In the genomic region with DNA sequence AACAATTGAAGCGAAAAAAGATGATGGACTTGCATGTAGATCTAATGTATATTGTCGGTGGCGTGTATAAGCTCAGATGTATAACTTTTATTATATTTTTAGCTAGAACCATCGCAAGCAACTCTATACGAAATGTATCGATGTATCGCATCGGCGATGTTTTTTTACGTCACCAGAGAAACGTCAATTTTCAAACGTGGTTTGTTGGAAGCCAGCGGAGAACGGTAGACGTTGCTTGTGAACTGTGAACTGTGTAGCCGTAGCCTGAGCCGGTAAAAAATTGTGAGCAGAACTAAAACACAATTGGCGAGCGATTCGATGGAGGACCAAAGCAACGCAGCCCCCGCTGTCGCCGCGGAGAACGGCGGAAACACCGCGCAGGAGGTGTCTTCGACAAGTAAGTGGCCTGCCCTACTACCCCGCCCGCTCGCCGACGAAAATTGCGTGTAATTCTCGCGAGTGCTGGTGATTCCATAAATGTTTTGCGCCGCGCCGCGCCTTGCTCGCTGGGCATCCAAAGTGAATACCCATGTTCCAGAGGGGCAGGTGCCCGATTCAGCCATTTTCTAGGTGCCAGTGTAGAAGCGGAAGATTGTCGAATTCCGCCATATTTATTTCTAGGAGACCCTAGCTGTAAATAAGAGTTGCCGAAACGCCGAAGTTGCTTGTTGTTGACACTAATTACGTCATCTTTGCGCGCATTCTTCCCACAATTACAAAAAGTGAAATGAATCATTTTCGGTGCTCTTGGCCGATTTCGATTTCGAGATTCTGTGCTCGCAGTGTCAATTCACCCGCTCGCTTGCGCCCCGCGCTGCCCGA, we compare ENCODE assay signal across 4 fruit fly cellular contexts.
TF ChIP-seq lines count a peak whose summit lies in the region.

A gene (plus strand): TSS at position 193 of the 822 bp plus-strand sequence.

TF ChIP-seq in whole organism, adult, 20 proteins besides CTCF, POLR2A, EP300 and RAD21 (continued from another document):
- no peak for TF ChIP-seq Hr96 (GFP tag; optimal IDR thresholded peaks at IDR 0.05; lab: Kevin White, UChicago)
- no peak for TF ChIP-seq cnc (optimal IDR thresholded peaks at IDR 0.05; lab: Kevin White, UChicago)
- no peak for TF ChIP-seq Clk (GFP tag; optimal IDR thresholded peaks at IDR 0.05; lab: Kevin White, UChicago)
- TF ChIP-seq CG7045 (GFP tag; optimal IDR thresholded peaks at IDR 0.05; lab: Kevin White, UChicago), result no peak

TF ChIP-seq in whole organism, embryonic, 481 proteins besides CTCF, POLR2A, EP300 and RAD21 (continued from another document and continues in another):
- TF ChIP-seq CG18011 (GFP tag; optimal IDR thresholded peaks at IDR 0.05; lab: Kevin White, UChicago), result peak; percentile 94
- peak; percentile 62 for TF ChIP-seq Dp (GFP tag; optimal IDR thresholded peaks at IDR 0.05; lab: Kevin White, UChicago)
- TF ChIP-seq bab2 (GFP tag; optimal IDR thresholded peaks at IDR 0.05; lab: Kevin White, UChicago), result peak; percentile 0
- no peak for TF ChIP-seq Deaf1 (tag; optimal IDR thresholded peaks at IDR 0.05; lab: Kevin White, UChicago)
- no peak for TF ChIP-seq CG31388 (GFP tag; optimal IDR thresholded peaks at IDR 0.05; lab: Kevin White, UChicago)
- peak; percentile 70 for TF ChIP-seq HmgZ (tag; optimal IDR thresholded peaks at IDR 0.05; lab: Kevin White, UChicago)
- TF ChIP-seq B-H2 (GFP tag; optimal IDR thresholded peaks at IDR 0.05; lab: Kevin White, UChicago), result peak; percentile 61
- no peak for TF ChIP-seq aop (GFP tag; IDR thresholded peaks at IDR 0.05; lab: Robert Waterston, UW)
- TF ChIP-seq tap (tag; optimal IDR thresholded peaks at IDR 0.05; lab: Kevin White, UChicago), result peak; percentile 9
- peak; percentile 8 for TF ChIP-seq ems (GFP tag; optimal IDR thresholded peaks at IDR 0.05; lab: Kevin White, UChicago)
- no peak for TF ChIP-seq ase (GFP tag; IDR thresholded peaks at IDR 0.05; lab: Robert Waterston, UW)
- peak; percentile 32 for TF ChIP-seq shn (GFP tag; optimal IDR thresholded peaks at IDR 0.05; lab: Kevin White, UChicago)
- no peak for TF ChIP-seq usp (GFP tag; optimal IDR thresholded peaks at IDR 0.05; lab: Kevin White, UChicago)
- 0 out of 2 replicates have a peak, but pooled peaks have one; percentile 8 for TF ChIP-seq CG14441 (GFP tag; IDR thresholded peaks at IDR 0.05; lab: Robert Waterston, UW)
- no peak for TF ChIP-seq Aef1 (GFP tag; IDR thresholded peaks at IDR 0.05; lab: Robert Waterston, UW)
- TF ChIP-seq gt (GFP tag; IDR thresholded peaks at IDR 0.05; lab: Robert Waterston, UW), result no peak
- peak; percentile 19 for TF ChIP-seq mirr (GFP tag; optimal IDR thresholded peaks at IDR 0.05; lab: Kevin White, UChicago)
- TF ChIP-seq klu (GFP tag; IDR thresholded peaks at IDR 0.05; lab: Robert Waterston, UW), result no peak
- no peak for TF ChIP-seq CG12769 (tag; optimal IDR thresholded peaks at IDR 0.05; lab: Kevin White, UChicago)
- TF ChIP-seq Pdp1 (GFP tag; optimal IDR thresholded peaks at IDR 0.05; lab: Kevin White, UChicago), result peak in 1 of 2 experiments; percentile 95
- TF ChIP-seq GATAe (GFP tag; conservative IDR thresholded peaks at IDR 0.05; lab: Robert Waterston, UW), result no peak
- TF ChIP-seq Opbp (GFP tag; IDR thresholded peaks at IDR 0.05; lab: Robert Waterston, UW; ENCODE audit: partially characterized antibody), result peak; percentile 99
- no peak for TF ChIP-seq Fer2 (tag; optimal IDR thresholded peaks at IDR 0.05; lab: Kevin White, UChicago)
- no peak for TF ChIP-seq Spps (tag; optimal IDR thresholded peaks at IDR 0.05; lab: Kevin White, UChicago)
- no peak for TF ChIP-seq CG14014 (GFP tag; IDR thresholded peaks at IDR 0.05; lab: Robert Waterston, UW)
- TF ChIP-seq CG4730 (GFP tag; IDR thresholded peaks at IDR 0.05; lab: Robert Waterston, UW), result no peak
- no peak for TF ChIP-seq esg (GFP tag; conservative IDR thresholded peaks at IDR 0.05; lab: Robert Waterston, UW)
- peak; percentile 95 for TF ChIP-seq Doc3 (GFP tag; IDR thresholded peaks at IDR 0.05; lab: Robert Waterston, UW; ENCODE audit: partially characterized antibody)
- TF ChIP-seq nau (GFP tag; optimal IDR thresholded peaks at IDR 0.05; lab: Kevin White, UChicago), result no peak
- TF ChIP-seq Hsf (GFP tag; optimal IDR thresholded peaks at IDR 0.05; lab: Kevin White, UChicago), result no peak
- peak; percentile 96 for TF ChIP-seq HLH4C (GFP tag; IDR thresholded peaks at IDR 0.05; lab: Robert Waterston, UW; ENCODE audit: partially characterized antibody)
- TF ChIP-seq da (GFP tag; optimal IDR thresholded peaks at IDR 0.05; lab: Kevin White, UChicago), result no peak
- TF ChIP-seq onecut (GFP tag; IDR thresholded peaks at IDR 0.05; lab: Robert Waterston, UW), result no peak
- 0 out of 3 replicates have a peak, but pooled peaks have one; percentile 29 for TF ChIP-seq zfh1 (GFP tag; IDR thresholded peaks at IDR 0.05; lab: Robert Waterston, UW)
- no peak for TF ChIP-seq CG7745 (tag; optimal IDR thresholded peaks at IDR 0.05; lab: Kevin White, UChicago)
- TF ChIP-seq lmd (GFP tag; IDR thresholded peaks at IDR 0.05; lab: Robert Waterston, UW), result peak; percentile 27; the same call in 1 of the 2 replicates
- no peak for TF ChIP-seq lov (optimal IDR thresholded peaks at IDR 0.05; lab: Kevin White, UChicago)
- no peak for TF ChIP-seq lov (GFP tag; IDR thresholded peaks at IDR 0.05; lab: Robert Waterston, UW)
- TF ChIP-seq schlank (tag; optimal IDR thresholded peaks at IDR 0.05; lab: Kevin White, UChicago), result no peak
- TF ChIP-seq Sin3A (optimal IDR thresholded peaks at IDR 0.05; lab: Kevin White, UChicago), result no peak

TF ChIP-seq in whole organism, prepupa, 60 proteins besides CTCF, POLR2A, EP300 and RAD21 (continued from another document):
- TF ChIP-seq fkh (GFP tag; optimal IDR thresholded peaks at IDR 0.05; lab: Kevin White, UChicago), result peak; percentile 64
- peak; percentile 35 for TF ChIP-seq lz (GFP tag; optimal IDR thresholded peaks at IDR 0.05; lab: Kevin White, UChicago)
- no peak for TF ChIP-seq CG31627 (GFP tag; optimal IDR thresholded peaks at IDR 0.05; lab: Kevin White, UChicago)
- TF ChIP-seq CG4318 (GFP tag; optimal IDR thresholded peaks at IDR 0.05; lab: Kevin White, UChicago), result no peak
- no peak for TF ChIP-seq CG15336 (GFP tag; IDR thresholded peaks at IDR 0.05; lab: Robert Waterston, UW)
- no peak for TF ChIP-seq CG8319 (GFP tag; optimal IDR thresholded peaks at IDR 0.05; lab: Kevin White, UChicago)
- no peak for TF ChIP-seq spab (GFP tag; optimal IDR thresholded peaks at IDR 0.05; lab: Kevin White, UChicago)
- TF ChIP-seq Eip78C (GFP tag; lab: Kevin White, UChicago), result peak; percentile 65
- TF ChIP-seq CG10669 (GFP tag; optimal IDR thresholded peaks at IDR 0.05; lab: Kevin White, UChicago), result no peak
- TF ChIP-seq Sox15 (GFP tag; optimal IDR thresholded peaks at IDR 0.05; lab: Kevin White, UChicago), result no peak
- TF ChIP-seq esn (GFP tag; optimal IDR thresholded peaks at IDR 0.05; lab: Kevin White, UChicago), result peak; percentile 17
- TF ChIP-seq dsx (GFP tag; optimal IDR thresholded peaks at IDR 0.05; lab: Kevin White, UChicago; ENCODE audit: poor library complexity, severe bottlenecking), result peak; percentile 49
- no peak for TF ChIP-seq Lpt (GFP tag; optimal IDR thresholded peaks at IDR 0.05; lab: Kevin White, UChicago)
- TF ChIP-seq fd59A (GFP tag; optimal IDR thresholded peaks at IDR 0.05; lab: Kevin White, UChicago), result no peak
- no peak for TF ChIP-seq CG6276 (GFP tag; optimal IDR thresholded peaks at IDR 0.05; lab: Kevin White, UChicago)
- TF ChIP-seq CG8632 (GFP tag; optimal IDR thresholded peaks at IDR 0.05; lab: Kevin White, UChicago), result no peak
- no peak for TF ChIP-seq net (GFP tag; optimal IDR thresholded peaks at IDR 0.05; lab: Kevin White, UChicago)
- TF ChIP-seq Sox14 (GFP tag; optimal IDR thresholded peaks at IDR 0.05; lab: Kevin White, UChicago), result no peak
- peak; percentile 26 for TF ChIP-seq Met (GFP tag; optimal IDR thresholded peaks at IDR 0.05; lab: Kevin White, UChicago)
- TF ChIP-seq Ets21C (GFP tag; optimal IDR thresholded peaks at IDR 0.05; lab: Kevin White, UChicago), result no peak
- no peak for TF ChIP-seq CG34406 (GFP tag; optimal IDR thresholded peaks at IDR 0.05; lab: Kevin White, UChicago)
- TF ChIP-seq Hr38 (GFP tag; optimal IDR thresholded peaks at IDR 0.05; lab: Kevin White, UChicago), result no peak
- no peak for TF ChIP-seq Blimp-1 (GFP tag; optimal IDR thresholded peaks at IDR 0.05; lab: Kevin White, UChicago)
- no peak for TF ChIP-seq Gug (GFP tag; IDR thresholded peaks at IDR 0.05; lab: Robert Waterston, UW)
- no peak for TF ChIP-seq CG6854 (GFP tag; optimal IDR thresholded peaks at IDR 0.05; lab: Kevin White, UChicago)
- no peak for TF ChIP-seq CG6808 (GFP tag; optimal IDR thresholded peaks at IDR 0.05; lab: Kevin White, UChicago)
- no peak for TF ChIP-seq Hr4 (GFP tag; optimal IDR thresholded peaks at IDR 0.05; lab: Kevin White, UChicago)
- no peak for TF ChIP-seq Ets96B (tag; optimal IDR thresholded peaks at IDR 0.05; lab: Kevin White, UChicago)
- peak; percentile 21 for TF ChIP-seq CG10631 (GFP tag; optimal IDR thresholded peaks at IDR 0.05; lab: Kevin White, UChicago)
- no peak for TF ChIP-seq fd85E (GFP tag; optimal IDR thresholded peaks at IDR 0.05; lab: Kevin White, UChicago)
- TF ChIP-seq pdm3 (GFP tag; optimal IDR thresholded peaks at IDR 0.05; lab: Kevin White, UChicago), result no peak
- TF ChIP-seq dac (GFP tag; optimal IDR thresholded peaks at IDR 0.05; lab: Kevin White, UChicago), result no peak
- TF ChIP-seq salr (GFP tag; optimal IDR thresholded peaks at IDR 0.05; lab: Kevin White, UChicago), result no peak
- peak; percentile 51; the same call in 1 of the 3 replicates for TF ChIP-seq eg (GFP tag; IDR thresholded peaks at IDR 0.05; lab: Robert Waterston, UW)
- TF ChIP-seq CG8119 (GFP tag; IDR thresholded peaks at IDR 0.05; lab: Robert Waterston, UW), result 0 out of 3 replicates have a peak, but pooled peaks have one; percentile 27
- TF ChIP-seq CG6792 (GFP tag; optimal IDR thresholded peaks at IDR 0.05; lab: Kevin White, UChicago), result no peak
- no peak for TF ChIP-seq OdsH (GFP tag; optimal IDR thresholded peaks at IDR 0.05; lab: Kevin White, UChicago)
- TF ChIP-seq ss (GFP tag; optimal IDR thresholded peaks at IDR 0.05; lab: Kevin White, UChicago), result no peak
- peak; percentile 99 for TF ChIP-seq achi (GFP tag; optimal IDR thresholded peaks at IDR 0.05; lab: Kevin White, UChicago)
- no peak for TF ChIP-seq Eip75B (GFP tag; optimal IDR thresholded peaks at IDR 0.05; lab: Kevin White, UChicago)
- no peak for TF ChIP-seq acj6 (GFP tag; optimal IDR thresholded peaks at IDR 0.05; lab: Kevin White, UChicago)
- TF ChIP-seq cyc (GFP tag; optimal IDR thresholded peaks at IDR 0.05; lab: Kevin White, UChicago), result no peak
- no peak for TF ChIP-seq Sox102F (GFP tag; optimal IDR thresholded peaks at IDR 0.05; lab: Kevin White, UChicago)

TF ChIP-seq in whole organism, pupa, 21 proteins besides CTCF, POLR2A, EP300 and RAD21 (continued from another document):
- TF ChIP-seq CG15710 (tag; optimal IDR thresholded peaks at IDR 0.05; lab: Kevin White, UChicago) (no peak), EcR (GFP tag; optimal IDR thresholded peaks at IDR 0.05; lab: Kevin White, UChicago) (no peak)
